Fruit fly (Drosophila melanogaster) S2 (cell line): ENCODE data around the gene Pat1.
A peak's percentile ranks its signal among the peaks of the same experiment; 100 is the strongest.

Experiments
- CG8478 ChIP-seq: fragments of >200 bp; optimal IDR thresholded peaks from 2 replicates; lab custom pipeline; 2018
- CTCF ChIP-seq, 2 experiments: fragments of >200 bp; optimal IDR thresholded peaks; 2 replicates each; lab custom pipeline; 2018

The Pat1 gene

dm6 chrX:6599233-6599632, 8.7 kb downstream of the Pat1 start:
- TF ChIP-seq CG8478 (lab: Kevin White, UChicago) = no peak
- peak in 1 of 2 experiments; percentile 35 for TF ChIP-seq CTCF (optimal IDR thresholded peaks at IDR 0.05; lab: Kevin White, UChicago)

dm6 chrX:6599880-6600279, 9.3 kb downstream of the Pat1 start, which contains the start of gene pigs:
TSS of gene pigs (plus strand) at chrX:6600062.
- TF ChIP-seq CTCF (optimal IDR thresholded peaks at IDR 0.05; lab: Kevin White, UChicago) = no peak

- TF ChIP-seq CTCF (optimal IDR thresholded peaks at IDR 0.05; lab: Kevin White, UChicago) = no peak
- no peak for TF ChIP-seq CG8478 (lab: Kevin White, UChicago)
These were observed 10.6 kb downstream of the Pat1 start for dm6 chrX:6601144-6601543.

dm6 chrX:6601641-6602276, 11.2 kb downstream of the Pat1 start:
- TF ChIP-seq CG8478 (lab: Kevin White, UChicago) = no peak
- no peak for TF ChIP-seq CTCF (optimal IDR thresholded peaks at IDR 0.05; lab: Kevin White, UChicago)

- no peak for TF ChIP-seq CG8478 (lab: Kevin White, UChicago)
- TF ChIP-seq CTCF (optimal IDR thresholded peaks at IDR 0.05; lab: Kevin White, UChicago) = no peak
These were observed 14.1 kb downstream of the Pat1 start for dm6 chrX:6604706-6605105.

dm6 chrX:6611831-6612230, 21.3 kb downstream of the Pat1 start:
- no peak for TF ChIP-seq CG8478 (lab: Kevin White, UChicago)
- no peak for TF ChIP-seq CTCF (optimal IDR thresholded peaks at IDR 0.05; lab: Kevin White, UChicago)

- no peak for TF ChIP-seq CG8478 (lab: Kevin White, UChicago)
- no peak for TF ChIP-seq CTCF (optimal IDR thresholded peaks at IDR 0.05; lab: Kevin White, UChicago)
These were observed 21.9 kb downstream of the Pat1 start for dm6 chrX:6612509-6612908.

- TF ChIP-seq CG8478 (lab: Kevin White, UChicago) = no peak
- no peak for TF ChIP-seq CTCF (optimal IDR thresholded peaks at IDR 0.05; lab: Kevin White, UChicago)
These were observed 23.0 kb downstream of the Pat1 start for dm6 chrX:6613581-6613980.

dm6 chrX:6614266-6614665, 23.7 kb downstream of the Pat1 start:
- TF ChIP-seq CTCF (optimal IDR thresholded peaks at IDR 0.05; lab: Kevin White, UChicago) (no peak), CG8478 (lab: Kevin White, UChicago) (no peak)

dm6 chrX:6615476-6615875, 24.9 kb downstream of the Pat1 start:
- TF ChIP-seq CTCF (optimal IDR thresholded peaks at IDR 0.05; lab: Kevin White, UChicago) (no peak), CG8478 (lab: Kevin White, UChicago) (no peak)

dm6 chrX:6616771-6617170, 26.2 kb downstream of the Pat1 start:
- no peak for TF ChIP-seq CG8478 (lab: Kevin White, UChicago)
- no peak for TF ChIP-seq CTCF (optimal IDR thresholded peaks at IDR 0.05; lab: Kevin White, UChicago)

dm6 chrX:6617372-6617771, 26.8 kb downstream of the Pat1 start:
- no peak for TF ChIP-seq CG8478 (lab: Kevin White, UChicago)
- no peak for TF ChIP-seq CTCF (optimal IDR thresholded peaks at IDR 0.05; lab: Kevin White, UChicago)

dm6 chrX:6621566-6622006, 31.0 kb downstream of the Pat1 start:
- TF ChIP-seq CG8478 (lab: Kevin White, UChicago) = no peak
- no peak for TF ChIP-seq CTCF (optimal IDR thresholded peaks at IDR 0.05; lab: Kevin White, UChicago)

dm6 chrX:6624006-6624745, 33.6 kb downstream of the Pat1 start:
- no peak for TF ChIP-seq CTCF (optimal IDR thresholded peaks at IDR 0.05; lab: Kevin White, UChicago)
- TF ChIP-seq CG8478 (lab: Kevin White, UChicago) = no peak

dm6 chrX:6624977-6625591, 34.5 kb downstream of the Pat1 start:
- TF ChIP-seq CG8478 (lab: Kevin White, UChicago) (no peak), CTCF (optimal IDR thresholded peaks at IDR 0.05; lab: Kevin White, UChicago) (no peak)
